Fruit fly (Drosophila melanogaster) whole organism, embryonic: ENCODE data around the gene Spt3.

ENCODE experiments used
- Bgb ChIP-seq: fragments of 200-800 bp; sonication (Bioruptor generic); IDR thresholded peaks from 2 replicates; pipeline ENCODE4 v1.3.6; 2022; ENCODE audit warnings: missing biosample characterization, missing genetic modification characterization; ENCODE audit not compliant: partially characterized antibody
- CG11085 ChIP-seq: fragments of 200-800 bp; sonication (Bioruptor generic); IDR thresholded peaks from 2 replicates; pipeline ENCODE4 v1.3.6; 2022; ENCODE audit warnings: missing biosample characterization, missing genetic modification characterization
- CG11456 ChIP-seq: fragments of 200-800 bp; sonication (Bioruptor generic); IDR thresholded peaks from 3 replicates; pipeline ENCODE4 v1.3.6; 2022; ENCODE audit warnings: missing biosample characterization, missing genetic modification characterization
- CG11504 ChIP-seq: fragments of 200-800 bp; sonication (Bioruptor generic); optimal IDR thresholded peaks from 3 replicates; lab custom pipeline; 2019; ENCODE audit warnings: missing biosample characterization, mild to moderate bottlenecking, missing genetic modification characterization, moderate library complexity
- CG11723 ChIP-seq: fragments of 200-800 bp; sonication (Bioruptor generic); optimal IDR thresholded peaks from 2 replicates; lab custom pipeline; 2017; ENCODE audit warnings: missing biosample characterization, mild to moderate bottlenecking, missing genetic modification characterization
- CG12104 ChIP-seq: fragments of 200-800 bp; sonication (Bioruptor generic); optimal IDR thresholded peaks from 3 replicates; lab custom pipeline; 2016; ENCODE audit warnings: missing biosample characterization, missing genetic modification characterization
- CG12155 ChIP-seq: fragments of 200-800 bp; sonication (Bioruptor generic); optimal IDR thresholded peaks from 3 replicates; lab custom pipeline; 2016; ENCODE audit warnings: missing biosample characterization, missing genetic modification characterization
- CG13624 ChIP-seq: fragments of 200-800 bp; sonication (Bioruptor generic); optimal IDR thresholded peaks from 2 replicates; lab custom pipeline; 2016; ENCODE audit warnings: missing biosample characterization, missing genetic modification characterization
- CG14050 ChIP-seq: fragments of 200-800 bp; sonication (Bioruptor generic); IDR thresholded peaks from 3 replicates; pipeline ENCODE4 v1.3.6; 2022; ENCODE audit warnings: missing biosample characterization, missing genetic modification characterization
- CG15011 ChIP-seq: fragments of 200-800 bp; sonication (Bioruptor generic); optimal IDR thresholded peaks from 3 replicates; lab custom pipeline; 2018; ENCODE audit warnings: missing biosample characterization, mild to moderate bottlenecking, missing genetic modification characterization
- CG15073 ChIP-seq: fragments of 200-800 bp; sonication (Bioruptor generic); optimal IDR thresholded peaks from 2 replicates; lab custom pipeline; 2016; ENCODE audit warnings: missing biosample characterization, missing genetic modification characterization
- CG16813 ChIP-seq: fragments of 200-800 bp; sonication (Bioruptor generic); IDR thresholded peaks from 3 replicates; pipeline ENCODE4 v1.3.6; 2022; ENCODE audit warnings: missing biosample characterization, missing genetic modification characterization; ENCODE audit not compliant: partially characterized antibody
- CG17359 ChIP-seq: fragments of 200-800 bp; sonication (Bioruptor generic); optimal IDR thresholded peaks from 3 replicates; lab custom pipeline; 2018; ENCODE audit warnings: missing biosample characterization, mild to moderate bottlenecking, missing genetic modification characterization, moderate library complexity
- CG17361 ChIP-seq: fragments of 200-800 bp; sonication (Bioruptor generic); IDR thresholded peaks from 3 replicates; pipeline ENCODE4 v1.3.6; 2022; ENCODE audit warnings: missing biosample characterization, missing genetic modification characterization
- CG18476 ChIP-seq: fragments of 200-800 bp; sonication (Bioruptor generic); optimal IDR thresholded peaks from 2 replicates; lab custom pipeline; 2016; ENCODE audit warnings: missing biosample characterization, mild to moderate bottlenecking, missing genetic modification characterization
- CG30431 ChIP-seq: fragments of 200-800 bp; sonication (Bioruptor generic); optimal IDR thresholded peaks from 2 replicates; lab custom pipeline; 2017; ENCODE audit warnings: missing biosample characterization, missing genetic modification characterization
- CG31224 ChIP-seq: fragments of 200-800 bp; sonication (Bioruptor generic); IDR thresholded peaks from 2 replicates; pipeline ENCODE4 v1.3.6; 2022; ENCODE audit warnings: missing biosample characterization, missing genetic modification characterization
- CG32767 ChIP-seq: fragments of 200-800 bp; sonication (Bioruptor generic); IDR thresholded peaks from 2 replicates; pipeline ENCODE4 v1.3.6; 2022; ENCODE audit warnings: missing biosample characterization, missing genetic modification characterization
- CG3407 ChIP-seq: fragments of 200-800 bp; sonication (Bioruptor generic); optimal IDR thresholded peaks from 2 replicates; lab custom pipeline; 2018; ENCODE audit warnings: missing biosample characterization, mild to moderate bottlenecking, missing genetic modification characterization
- CG4404 ChIP-seq: fragments of 200-800 bp; sonication (Bioruptor generic); IDR thresholded peaks from 2 replicates; pipeline ENCODE4 v1.3.6; 2022; ENCODE audit warnings: missing biosample characterization, missing genetic modification characterization
- CG4617 ChIP-seq: fragments of 200-800 bp; sonication (Bioruptor generic); optimal IDR thresholded peaks from 3 replicates; lab custom pipeline; 2016; ENCODE audit warnings: missing biosample characterization, missing genetic modification characterization, borderline replicate concordance
- CG6175 ChIP-seq: fragments of 200-800 bp; sonication (Bioruptor generic); IDR thresholded peaks from 3 replicates; pipeline ENCODE4 v1.3.6; 2022; ENCODE audit warnings: missing biosample characterization, missing genetic modification characterization
- CG6791 ChIP-seq: fragments of 200-800 bp; sonication (Bioruptor generic); IDR thresholded peaks from 3 replicates; pipeline ENCODE4 v1.3.6; 2022; ENCODE audit warnings: missing biosample characterization, missing genetic modification characterization; ENCODE audit not compliant: partially characterized antibody
- CG9932 ChIP-seq: fragments of 200-800 bp; sonication (Bioruptor generic); IDR thresholded peaks from 2 replicates; pipeline ENCODE4 v1.3.6; 2022; ENCODE audit warnings: missing biosample characterization, missing genetic modification characterization
- CoRest ChIP-seq: fragments of 200-800 bp; sonication (Bioruptor generic); optimal IDR thresholded peaks from 3 replicates; lab custom pipeline; 2018; ENCODE audit warnings: missing biosample characterization, mild to moderate bottlenecking, missing genetic modification characterization, moderate library complexity
- Dip3 ChIP-seq: fragments of 200-800 bp; sonication (Bioruptor generic); optimal IDR thresholded peaks from 3 replicates; lab custom pipeline; 2016; ENCODE audit warnings: missing biosample characterization, missing genetic modification characterization
- Drgx ChIP-seq: fragments of 200-800 bp; sonication (Bioruptor generic); IDR thresholded peaks from 2 replicates; pipeline ENCODE4 v1.3.6; 2022; ENCODE audit warnings: missing biosample characterization, missing genetic modification characterization
- Fer2 ChIP-seq: fragments of 200-800 bp; sonication (Bioruptor generic); optimal IDR thresholded peaks from 2 replicates; lab custom pipeline; 2018; ENCODE audit warnings: missing biosample characterization, mild to moderate bottlenecking, missing genetic modification characterization, moderate library complexity
- GATAe ChIP-seq: fragments of 200-800 bp; sonication (Bioruptor generic); conservative IDR thresholded peaks from 2 replicates; pipeline ENCODE4 v1.3.6; 2022; ENCODE audit warnings: missing biosample characterization, missing genetic modification characterization
- HLH4C ChIP-seq: fragments of 200-800 bp; sonication (Bioruptor generic); IDR thresholded peaks from 3 replicates; pipeline ENCODE4 v1.3.6; 2022; ENCODE audit warnings: missing biosample characterization, missing genetic modification characterization; ENCODE audit not compliant: partially characterized antibody
- Hr39 ChIP-seq: fragments of >200 bp; optimal IDR thresholded peaks from 2 replicates; lab custom pipeline; 2017
- Jarid2 ChIP-seq: fragments of 200-800 bp; sonication (Bioruptor generic); optimal IDR thresholded peaks from 3 replicates; lab custom pipeline; 2017; ENCODE audit warnings: mild to moderate bottlenecking, missing biosample characterization, missing genetic modification reagents, missing genetic modification characterization
- Kr ChIP-seq: fragments of 200-800 bp; sonication (Bioruptor generic); optimal IDR thresholded peaks from 2 replicates; lab custom pipeline; 2017; ENCODE audit warnings: missing biosample characterization, mild to moderate bottlenecking, missing genetic modification characterization
- Lim3 ChIP-seq: fragments of 200-800 bp; sonication (Bioruptor generic); IDR thresholded peaks from 2 replicates; pipeline ENCODE4 v1.3.6; 2022; ENCODE audit warnings: missing biosample characterization, missing genetic modification characterization
- MESR4 ChIP-seq: fragments of 200-800 bp; sonication (Bioruptor generic); optimal IDR thresholded peaks from 2 replicates; lab custom pipeline; 2018; ENCODE audit warnings: missing biosample characterization, mild to moderate bottlenecking, missing genetic modification characterization, moderate library complexity
- MTF-1 ChIP-seq: fragments of 200-800 bp; sonication (Bioruptor generic); optimal IDR thresholded peaks from 2 replicates; lab custom pipeline; 2018; ENCODE audit warnings: missing biosample characterization, mild to moderate bottlenecking, missing genetic modification characterization, borderline replicate concordance
- NC2α ChIP-seq: fragments of 200-800 bp; sonication (Bioruptor generic); optimal IDR thresholded peaks from 2 replicates; lab custom pipeline; 2016; ENCODE audit warnings: missing biosample characterization, missing genetic modification characterization
- NC2β ChIP-seq: fragments of 200-800 bp; sonication (Bioruptor generic); optimal IDR thresholded peaks from 2 replicates; lab custom pipeline; 2016; ENCODE audit warnings: missing biosample characterization, missing genetic modification characterization
- Xrp1 ChIP-seq: fragments of 200-800 bp; sonication (Bioruptor generic); IDR thresholded peaks from 2 replicates; pipeline ENCODE4 v1.3.6; 2022; ENCODE audit warnings: missing biosample characterization, missing genetic modification characterization
- bcd ChIP-seq: fragments of 200-800 bp; sonication (Bioruptor generic); optimal IDR thresholded peaks from 2 replicates; lab custom pipeline; 2017; ENCODE audit warnings: missing biosample characterization, mild to moderate bottlenecking, missing genetic modification characterization
- cas ChIP-seq: fragments of 200-800 bp; sonication (Bioruptor generic); IDR thresholded peaks from 2 replicates; pipeline ENCODE4 v1.3.6; 2022; ENCODE audit warnings: missing biosample characterization, missing genetic modification characterization
- cato ChIP-seq: fragments of 200-800 bp; sonication (Bioruptor generic); optimal IDR thresholded peaks from 2 replicates; lab custom pipeline; 2016; ENCODE audit warnings: missing biosample characterization, missing genetic modification characterization, borderline replicate concordance
- dimm ChIP-seq: fragments of 200-800 bp; sonication (Bioruptor generic); IDR thresholded peaks from 2 replicates; pipeline ENCODE4 v1.3.6; 2022; ENCODE audit warnings: missing biosample characterization, missing genetic modification characterization
- emc ChIP-seq: fragments of 200-800 bp; sonication (Bioruptor generic); optimal IDR thresholded peaks from 2 replicates; lab custom pipeline; 2016; ENCODE audit warnings: missing biosample characterization, missing genetic modification characterization
- fd3F ChIP-seq: fragments of 200-800 bp; sonication (Bioruptor generic); optimal IDR thresholded peaks from 2 replicates; lab custom pipeline; 2018; ENCODE audit warnings: missing biosample characterization, mild to moderate bottlenecking, missing genetic modification characterization, moderate library complexity
- nmo ChIP-seq: fragments of 200-800 bp; sonication (Bioruptor generic); optimal IDR thresholded peaks from 2 replicates; lab custom pipeline; 2018; ENCODE audit warnings: missing biosample characterization, mild to moderate bottlenecking, missing genetic modification characterization, moderate library complexity
- pita ChIP-seq: fragments of 200-800 bp; sonication (Bioruptor generic); optimal IDR thresholded peaks from 2 replicates; lab custom pipeline; 2017; ENCODE audit warnings: missing biosample characterization, mild to moderate bottlenecking, missing genetic modification characterization
- sim ChIP-seq: fragments of 200-800 bp; sonication (Bioruptor generic); IDR thresholded peaks from 2 replicates; pipeline ENCODE4 v1.3.6; 2022; ENCODE audit warnings: missing biosample characterization, missing genetic modification characterization
- sima ChIP-seq: fragments of 200-800 bp; sonication (Bioruptor generic); optimal IDR thresholded peaks from 2 replicates; lab custom pipeline; 2016; ENCODE audit warnings: missing biosample characterization, missing genetic modification characterization
- vnd ChIP-seq: fragments of 200-800 bp; sonication (Bioruptor generic); IDR thresholded peaks from 3 replicates; pipeline ENCODE4 v1.3.6; 2022; ENCODE audit warnings: missing biosample characterization, missing genetic modification characterization; ENCODE audit not compliant: partially characterized antibody

Gene Spt3

DNA sequence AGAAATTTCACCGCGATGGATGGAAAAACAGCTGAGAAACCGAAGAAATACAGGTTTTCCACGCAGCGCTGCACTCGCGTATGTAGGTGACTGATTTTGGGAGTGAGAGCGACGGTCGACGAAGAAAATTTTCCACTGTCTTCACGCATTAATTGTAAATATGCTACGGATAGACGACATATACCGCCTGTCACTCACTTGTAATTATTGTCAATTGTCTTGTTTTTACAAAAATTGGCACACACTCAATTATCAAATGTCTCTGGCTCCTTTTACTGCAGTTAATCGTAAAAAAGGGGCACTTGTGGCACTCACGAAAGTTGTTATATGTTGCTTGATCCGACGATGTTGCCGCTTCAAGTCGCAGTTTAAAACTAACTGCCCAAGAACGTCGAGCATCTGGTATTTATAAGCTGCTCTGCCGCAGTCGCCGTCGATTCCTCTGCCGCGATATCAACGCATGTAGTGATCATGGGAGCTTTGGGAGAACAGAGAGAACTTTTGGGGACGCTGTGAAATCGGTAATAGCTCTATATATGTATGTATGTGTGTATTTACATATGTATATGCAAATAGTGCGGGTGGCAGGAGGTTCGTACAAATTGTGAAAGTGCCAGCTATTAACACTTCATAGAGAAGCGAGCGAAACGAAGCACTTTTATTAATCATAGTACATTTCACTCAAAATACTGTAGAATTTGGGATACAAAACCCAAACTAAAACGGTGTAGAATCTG lies 23.9 kb upstream of the Spt3 start, which contains the start of gene mfas (continued):
- TF ChIP-seq CG11456 (GFP tag; lab: Robert Waterston, UW) (no peak), Fer2 (tag; lab: Kevin White, UChicago) (no peak), CG3407 (peak; percentile 23), MESR4 (GFP tag; lab: Kevin White, UChicago) (no peak), sima (GFP tag; lab: Kevin White, UChicago) (no peak), CG6175 (GFP tag; lab: Robert Waterston, UW) (no peak), CG6791 (GFP tag; lab: Robert Waterston, UW) (peak; percentile 34; the same call in 1 of the 3 replicates), fd3F (GFP tag; lab: Kevin White, UChicago) (no peak), CG30431 (GFP tag; lab: Kevin White, UChicago) (no peak), MTF-1 (GFP tag; lab: Kevin White, UChicago) (no peak), CG11085 (GFP tag; lab: Robert Waterston, UW) (no peak), emc (no peak), vnd (GFP tag; lab: Robert Waterston, UW) (no peak), Jarid2 (peak; percentile 86), CG12104 (GFP tag; lab: Kevin White, UChicago) (no peak), GATAe (GFP tag; lab: Robert Waterston, UW) (no peak), Hr39 (lab: Kevin White, UChicago) (no peak), CoRest (tag; lab: Kevin White, UChicago) (no peak), bcd (GFP tag; lab: Kevin White, UChicago) (no peak), Bgb (GFP tag; lab: Robert Waterston, UW) (peak; percentile 7; the same call in 1 of the 2 replicates), CG17361 (no peak), pita (GFP tag; lab: Kevin White, UChicago) (no peak), CG16813 (GFP tag; lab: Robert Waterston, UW) (no peak), Lim3 (GFP tag; lab: Robert Waterston, UW) (no peak), nmo (GFP tag; lab: Kevin White, UChicago) (no peak), HLH4C (GFP tag; lab: Robert Waterston, UW) (peak; percentile 36; the same call in 1 of the 3 replicates), Kr (GFP tag; lab: Kevin White, UChicago) (no peak), CG18476 (GFP tag; lab: Kevin White, UChicago) (no peak), CG9932 (GFP tag; lab: Robert Waterston, UW) (no peak), Dip3 (GFP tag; lab: Kevin White, UChicago) (no peak), CG13624 (GFP tag; lab: Kevin White, UChicago) (no peak), sim (no peak), Xrp1 (GFP tag; lab: Robert Waterston, UW) (peak; percentile 16), Drgx (GFP tag; lab: Robert Waterston, UW) (peak; percentile 42; the same call in 1 of the 2 replicates), CG15073 (GFP tag; lab: Kevin White, UChicago) (no peak), CG15011 (GFP tag; lab: Kevin White, UChicago) (no peak), CG17359 (tag; lab: Kevin White, UChicago) (peak; percentile 34), CG31224 (GFP tag; lab: Robert Waterston, UW) (no peak), CG14050 (GFP tag; lab: Robert Waterston, UW) (no peak), CG11723 (GFP tag; lab: Kevin White, UChicago) (peak; percentile 7), CG32767 (GFP tag; lab: Robert Waterston, UW) (no peak), CG4404 (GFP tag; lab: Robert Waterston, UW) (no peak), dimm (GFP tag; lab: Robert Waterston, UW) (no peak), CG4617 (GFP tag; lab: Kevin White, UChicago) (no peak), NC2β (GFP tag; lab: Kevin White, UChicago) (no peak), NC2α (GFP tag; lab: Kevin White, UChicago) (no peak), CG12155 (GFP tag; lab: Kevin White, UChicago) (no peak), cato (no peak), CG11504 (peak; percentile 39), cas (GFP tag; lab: Robert Waterston, UW) (no peak)
